Fruit fly (Drosophila melanogaster) whole organism, prepupa: ENCODE measurements around the gene CG3345.

Experiments used
- CG10631 ChIP-seq: fragments of 200-800 bp; sonication (Bioruptor generic); optimal IDR thresholded peaks from 2 replicates; lab custom pipeline; 2016; ENCODE audit warnings: missing biosample characterization, missing genetic modification characterization
- CG16779 ChIP-seq: fragments of 200-800 bp; sonication (Bioruptor generic); optimal IDR thresholded peaks from 3 replicates; lab custom pipeline; 2017; ENCODE audit warnings: missing biosample characterization, mild to moderate bottlenecking, missing genetic modification characterization
- CG4318 ChIP-seq: fragments of 200-800 bp; sonication (Bioruptor generic); optimal IDR thresholded peaks from 3 replicates; lab custom pipeline; 2017; ENCODE audit warnings: missing biosample characterization, mild to moderate bottlenecking, missing genetic modification characterization
- Eip75B ChIP-seq: fragments of 200-800 bp; sonication (Bioruptor generic); optimal IDR thresholded peaks from 3 replicates; lab custom pipeline; 2016; ENCODE audit warnings: missing biosample characterization, missing genetic modification characterization
- Hr4 ChIP-seq: fragments of 200-800 bp; sonication (Bioruptor generic); optimal IDR thresholded peaks from 3 replicates; lab custom pipeline; 2016; ENCODE audit warnings: missing biosample characterization, missing genetic modification characterization
- dac ChIP-seq: fragments of 200-800 bp; sonication (Bioruptor generic); optimal IDR thresholded peaks from 2 replicates; lab custom pipeline; 2017; ENCODE audit warnings: missing biosample characterization, mild to moderate bottlenecking, missing genetic modification characterization
- pdm3 ChIP-seq: fragments of 200-800 bp; sonication (Bioruptor generic); optimal IDR thresholded peaks from 3 replicates; lab custom pipeline; 2016; ENCODE audit warnings: missing biosample characterization, missing genetic modification characterization
- salr ChIP-seq, 2 experiments: fragments of 200-800 bp; sonication (Bioruptor generic); optimal IDR thresholded peaks; 3 replicates each; lab custom pipeline; 2016 to 2018; ENCODE audit warnings: missing biosample characterization in 2 of 2, missing genetic modification characterization in 2 of 2, mild to moderate bottlenecking in 1 of 2

- TF ChIP-seq pdm3 (GFP tag; lab: Kevin White, UChicago) (no peak), salr (GFP tag; optimal IDR thresholded peaks at IDR 0.05; lab: Kevin White, UChicago) (no peak), Hr4 (no peak), Eip75B (GFP tag; lab: Kevin White, UChicago) (no peak), CG4318 (GFP tag; lab: Kevin White, UChicago) (no peak), dac (no peak), CG16779 (tag; lab: Kevin White, UChicago) (no peak), CG10631 (no peak)
Measured at dm6 chr2L:232187-232586, 36.7 kb upstream of the CG3345 start, which contains the start of gene CG13693.
